Fruit fly (Drosophila melanogaster): ENCODE measurements around the gene CG12011.

- TF ChIP-seq CG8478 (optimal IDR thresholded peaks at IDR 0.05) (no peak), CTCF (optimal IDR thresholded peaks at IDR 0.05) (no peak)
Measured at dm6 chr3L:1739522-1740128, 45.2 kb downstream of the CG12011 start.

Measured in S2 (cell line).